Fruit fly (Drosophila melanogaster) whole organism, prepupa: ENCODE measurements around the gene CG32248.

Source experiments
- CG10631 ChIP-seq: fragments of 200-800 bp; sonication (Bioruptor generic); optimal IDR thresholded peaks from 2 replicates; lab custom pipeline; 2016; ENCODE audit warnings: missing biosample characterization, missing genetic modification characterization
- CG11294 ChIP-seq: fragments of 200-800 bp; sonication (Bioruptor generic); IDR thresholded peaks from 2 replicates; pipeline ENCODE4 v1.3.6; 2022; ENCODE audit warnings: missing biosample characterization, missing genetic modification characterization
- CG11902 ChIP-seq: fragments of 200-800 bp; sonication (Bioruptor generic); optimal IDR thresholded peaks from 3 replicates; lab custom pipeline; 2016; ENCODE audit warnings: missing biosample characterization, missing genetic modification characterization
- CG15336 ChIP-seq: fragments of 200-800 bp; sonication (Bioruptor generic); IDR thresholded peaks from 2 replicates; pipeline ENCODE4 v1.3.6; 2022; ENCODE audit warnings: missing biosample characterization, missing genetic modification characterization
- CG16779 ChIP-seq: fragments of 200-800 bp; sonication (Bioruptor generic); optimal IDR thresholded peaks from 3 replicates; lab custom pipeline; 2017; ENCODE audit warnings: missing biosample characterization, mild to moderate bottlenecking, missing genetic modification characterization
- CG31627 ChIP-seq: fragments of 200-800 bp; sonication (Bioruptor generic); optimal IDR thresholded peaks from 3 replicates; lab custom pipeline; 2016; ENCODE audit warnings: missing biosample characterization, missing genetic modification characterization
- CG32006 ChIP-seq: fragments of 200-800 bp; sonication (Bioruptor generic); optimal IDR thresholded peaks from 3 replicates; lab custom pipeline; 2017; ENCODE audit warnings: missing biosample characterization, mild to moderate bottlenecking, missing genetic modification characterization
- CG3919 ChIP-seq: fragments of 200-800 bp; sonication (Bioruptor generic); optimal IDR thresholded peaks from 3 replicates; lab custom pipeline; 2016; ENCODE audit warnings: missing biosample characterization, missing genetic modification characterization
- CG6276 ChIP-seq: fragments of 200-800 bp; sonication (Bioruptor generic); optimal IDR thresholded peaks from 2 replicates; lab custom pipeline; 2017; ENCODE audit warnings: missing biosample characterization, mild to moderate bottlenecking, missing genetic modification characterization
- CG6792 ChIP-seq: fragments of 200-800 bp; sonication (Bioruptor generic); optimal IDR thresholded peaks from 3 replicates; lab custom pipeline; 2016; ENCODE audit warnings: missing biosample characterization, missing genetic modification characterization
- CG6808 ChIP-seq: fragments of 200-800 bp; sonication (Bioruptor generic); optimal IDR thresholded peaks from 3 replicates; lab custom pipeline; 2017; ENCODE audit warnings: missing biosample characterization, missing genetic modification characterization, mild to moderate bottlenecking, moderate library complexity, missing genetic modification reagents
- CG7368 ChIP-seq: fragments of 200-800 bp; sonication (Bioruptor generic); optimal IDR thresholded peaks from 3 replicates; lab custom pipeline; 2016; ENCODE audit warnings: missing biosample characterization, missing genetic modification characterization
- CG8119 ChIP-seq: fragments of 200-800 bp; sonication (Bioruptor generic); IDR thresholded peaks from 3 replicates; pipeline ENCODE4 v1.3.6; 2022; ENCODE audit warnings: missing biosample characterization, missing genetic modification characterization
- CG8319 ChIP-seq: fragments of 200-800 bp; sonication (Bioruptor generic); optimal IDR thresholded peaks from 3 replicates; lab custom pipeline; 2016; ENCODE audit warnings: missing biosample characterization, missing genetic modification characterization
- CG8632 ChIP-seq: fragments of 200-800 bp; sonication (Bioruptor generic); optimal IDR thresholded peaks from 3 replicates; lab custom pipeline; 2016; ENCODE audit warnings: missing biosample characterization, missing genetic modification characterization
- CG9139 ChIP-seq: fragments of 200-800 bp; sonication (Bioruptor generic); optimal IDR thresholded peaks from 3 replicates; lab custom pipeline; 2017; ENCODE audit warnings: missing biosample characterization, mild to moderate bottlenecking, missing genetic modification characterization
- Eip78C ChIP-seq: fragments of 200-800 bp; sonication (Bioruptor generic); peaks from one replicate; lab custom pipeline; 2016; ENCODE audit warnings: missing biosample characterization, missing genetic modification characterization
- Eip93F ChIP-seq: fragments of 200-800 bp; sonication (Bioruptor generic); optimal IDR thresholded peaks from 2 replicates; lab custom pipeline; 2016; ENCODE audit warnings: missing biosample characterization, mild to moderate bottlenecking, missing genetic modification characterization
- Gug ChIP-seq: fragments of 200-800 bp; sonication (Bioruptor generic); IDR thresholded peaks from 2 replicates; pipeline ENCODE4 v1.3.6; 2022; ENCODE audit warnings: missing biosample characterization, missing genetic modification characterization
- Hr38 ChIP-seq: sonication (Bioruptor generic); optimal IDR thresholded peaks from 2 replicates; lab custom pipeline; 2016; ENCODE audit warnings: missing biosample characterization, missing genetic modification characterization
- Hr39 ChIP-seq: fragments of 200-800 bp; sonication (Bioruptor generic); optimal IDR thresholded peaks from 2 replicates; lab custom pipeline; 2016; ENCODE audit warnings: missing biosample characterization, missing genetic modification characterization
- Hr4 ChIP-seq: fragments of 200-800 bp; sonication (Bioruptor generic); optimal IDR thresholded peaks from 3 replicates; lab custom pipeline; 2016; ENCODE audit warnings: missing biosample characterization, missing genetic modification characterization
- Met ChIP-seq: fragments of 200-800 bp; sonication (Bioruptor generic); optimal IDR thresholded peaks from 3 replicates; lab custom pipeline; 2016; ENCODE audit warnings: missing biosample characterization, missing genetic modification characterization
- Smox ChIP-seq: fragments of 200-800 bp; sonication (Bioruptor generic); optimal IDR thresholded peaks from 3 replicates; lab custom pipeline; 2016; ENCODE audit warnings: missing biosample characterization, missing genetic modification characterization
- Sox102F ChIP-seq: fragments of 200-800 bp; sonication (Bioruptor generic); optimal IDR thresholded peaks from 2 replicates; lab custom pipeline; 2016; ENCODE audit warnings: missing biosample characterization, mild to moderate bottlenecking, missing genetic modification characterization
- Sox14 ChIP-seq: fragments of 200-800 bp; sonication (Bioruptor generic); optimal IDR thresholded peaks from 3 replicates; lab custom pipeline; 2016; ENCODE audit warnings: missing biosample characterization, missing genetic modification characterization
- Sox15 ChIP-seq: fragments of 200-800 bp; sonication (Bioruptor generic); optimal IDR thresholded peaks from 3 replicates; lab custom pipeline; 2016; ENCODE audit warnings: missing biosample characterization, missing genetic modification characterization
- achi ChIP-seq: fragments of 200-800 bp; sonication (Bioruptor generic); optimal IDR thresholded peaks from 3 replicates; lab custom pipeline; 2016; ENCODE audit warnings: missing biosample characterization, missing genetic modification characterization
- dsx ChIP-seq: fragments of 200-800 bp; optimal IDR thresholded peaks from 3 replicates; lab custom pipeline; 2019; ENCODE audit warnings: missing biosample characterization, mild to moderate bottlenecking, missing genetic modification characterization, moderate library complexity; ENCODE audit not compliant: poor library complexity, severe bottlenecking
- esn ChIP-seq: fragments of 200-800 bp; sonication (Bioruptor generic); optimal IDR thresholded peaks from 2 replicates; lab custom pipeline; 2016; ENCODE audit warnings: missing biosample characterization, mild to moderate bottlenecking, missing genetic modification characterization, moderate library complexity
- fkh ChIP-seq: fragments of 200-800 bp; sonication (Bioruptor generic); optimal IDR thresholded peaks from 3 replicates; lab custom pipeline; 2017; ENCODE audit warnings: missing biosample characterization, mild to moderate bottlenecking, missing genetic modification characterization, moderate library complexity
- lz ChIP-seq: fragments of 200-800 bp; sonication (Bioruptor generic); optimal IDR thresholded peaks from 3 replicates; lab custom pipeline; 2016; ENCODE audit warnings: missing biosample characterization, missing genetic modification characterization
- net ChIP-seq: fragments of 200-800 bp; sonication (Bioruptor generic); optimal IDR thresholded peaks from 3 replicates; lab custom pipeline; 2016; ENCODE audit warnings: missing biosample characterization, missing genetic modification characterization
- salr ChIP-seq, 2 experiments: fragments of 200-800 bp; sonication (Bioruptor generic); optimal IDR thresholded peaks; 3 replicates each; lab custom pipeline; 2016 to 2018; ENCODE audit warnings: missing biosample characterization in 2 of 2, missing genetic modification characterization in 2 of 2, mild to moderate bottlenecking in 1 of 2
- spab ChIP-seq: fragments of 200-800 bp; sonication (Bioruptor generic); optimal IDR thresholded peaks from 2 replicates; lab custom pipeline; 2017; ENCODE audit warnings: missing biosample characterization, mild to moderate bottlenecking, missing genetic modification characterization, missing genetic modification reagents
- ss ChIP-seq, 2 experiments: fragments of 200-800 bp; sonication (Bioruptor generic); optimal IDR thresholded peaks; 2 replicates in 1 of 2; 3 replicates in 1 of 2; lab custom pipeline; 2017 to 2018; ENCODE audit warnings: mild to moderate bottlenecking in 2 of 2, missing biosample characterization in 2 of 2, missing genetic modification characterization in 2 of 2, moderate library complexity in 1 of 2
- vri ChIP-seq: fragments of 200-800 bp; sonication (Bioruptor generic); optimal IDR thresholded peaks from 3 replicates; lab custom pipeline; 2016; ENCODE audit warnings: missing biosample characterization, mild to moderate bottlenecking, missing genetic modification characterization

The CG32248 gene

DNA sequence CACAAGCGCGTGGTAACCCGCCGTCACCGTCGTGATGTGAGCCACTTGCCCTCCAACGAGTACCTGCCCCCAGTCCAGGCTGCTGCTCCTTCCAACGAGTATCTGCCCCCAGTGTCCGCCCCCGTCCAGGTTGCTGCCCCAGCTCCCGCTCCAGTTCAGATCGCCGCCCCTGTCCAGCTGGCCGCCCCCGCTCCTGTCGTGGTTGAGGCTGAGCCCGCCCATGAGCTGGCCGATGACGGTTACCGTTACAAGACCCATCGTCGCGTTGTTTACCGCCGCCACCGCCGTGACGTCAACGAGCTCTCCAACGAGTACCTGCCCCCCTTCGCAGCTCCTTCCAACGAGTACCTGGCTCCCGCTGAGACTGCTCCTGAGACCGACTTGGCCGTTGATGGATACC lies 9.2 kb downstream of the CG32248 start:
- TF ChIP-seq CG10631 (GFP tag; lab: Kevin White, UChicago) = no peak
- no peak for TF ChIP-seq net (GFP tag; lab: Kevin White, UChicago)
- TF ChIP-seq CG11902 (GFP tag; lab: Kevin White, UChicago) = no peak
- TF ChIP-seq CG16779 (tag; lab: Kevin White, UChicago) = no peak
- no peak for TF ChIP-seq CG9139
- no peak for TF ChIP-seq lz (GFP tag; lab: Kevin White, UChicago)
- no peak for TF ChIP-seq dsx
- TF ChIP-seq Gug (GFP tag; lab: Robert Waterston, UW) = no peak
- TF ChIP-seq CG15336 (GFP tag; lab: Robert Waterston, UW) = no peak
- TF ChIP-seq Hr39 = no peak
- TF ChIP-seq CG11294 = no peak
- TF ChIP-seq CG8319 (GFP tag; lab: Kevin White, UChicago) = no peak

dm6 chr3L:4482509-4482908 lies 11.0 kb downstream of the CG32248 start, which contains the start of gene CG11350:
TSS of gene CG11350 (plus strand) at chr3L:4482809.
- TF ChIP-seq CG6808 (GFP tag; lab: Kevin White, UChicago) (no peak), CG7368 (no peak), CG8119 (no peak), esn (GFP tag; lab: Kevin White, UChicago) (no peak), ss (GFP tag; optimal IDR thresholded peaks at IDR 0.05; lab: Kevin White, UChicago) (no peak), CG6276 (GFP tag; lab: Kevin White, UChicago) (no peak), Met (no peak), spab (GFP tag; lab: Kevin White, UChicago) (no peak), CG3919 (GFP tag; lab: Kevin White, UChicago) (no peak), Smox (no peak), Eip93F (GFP tag; lab: Kevin White, UChicago) (no peak), CG31627 (no peak), net (GFP tag; lab: Kevin White, UChicago) (no peak), Sox14 (GFP tag; lab: Kevin White, UChicago) (no peak), lz (GFP tag; lab: Kevin White, UChicago) (no peak), CG8632 (no peak)

dm6 chr3L:4484623-4485022 lies 13.1 kb downstream of the CG32248 start:
- TF ChIP-seq Hr4 (GFP tag; lab: Kevin White, UChicago) (peak; percentile 24), Smox (peak; percentile 3), Eip78C (GFP tag; lab: Kevin White, UChicago) (peak; percentile 65), achi (GFP tag; lab: Kevin White, UChicago) (peak; percentile 1), CG31627 (no peak)
- TF ChIP-seq, all 60 proteins: peak for 4

DNA sequence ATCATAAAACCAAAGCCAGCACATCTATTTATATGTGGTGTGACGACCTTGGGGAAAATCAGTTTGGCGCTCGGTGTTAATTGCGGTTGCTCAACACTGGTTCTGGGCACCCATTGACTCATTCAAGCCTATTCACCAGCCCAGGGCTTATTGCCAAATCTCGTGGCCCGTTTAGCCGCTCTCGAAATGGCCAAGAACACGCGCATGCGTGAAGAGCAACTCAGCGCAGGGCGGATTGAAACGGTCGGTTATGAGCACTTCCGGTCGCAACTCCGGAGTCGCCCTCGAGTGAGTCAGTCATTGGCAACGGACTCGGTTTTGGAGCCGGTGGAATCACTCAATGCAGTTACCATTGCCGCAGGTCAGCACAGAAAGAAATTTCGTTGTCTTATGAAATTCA lies 17.9 kb downstream of the CG32248 start:
- TF ChIP-seq CG31627 (no peak), fkh (GFP tag; lab: Kevin White, UChicago) (no peak), CG11902 (GFP tag; lab: Kevin White, UChicago) (no peak), Sox102F (GFP tag; lab: Kevin White, UChicago) (no peak), CG32006 (GFP tag; lab: Kevin White, UChicago) (no peak), CG3919 (GFP tag; lab: Kevin White, UChicago) (no peak), CG6792 (GFP tag; lab: Kevin White, UChicago) (no peak), CG10631 (GFP tag; lab: Kevin White, UChicago) (no peak), salr (GFP tag; optimal IDR thresholded peaks at IDR 0.05; lab: Kevin White, UChicago) (no peak), Smox (no peak), spab (GFP tag; lab: Kevin White, UChicago) (no peak)

DNA sequence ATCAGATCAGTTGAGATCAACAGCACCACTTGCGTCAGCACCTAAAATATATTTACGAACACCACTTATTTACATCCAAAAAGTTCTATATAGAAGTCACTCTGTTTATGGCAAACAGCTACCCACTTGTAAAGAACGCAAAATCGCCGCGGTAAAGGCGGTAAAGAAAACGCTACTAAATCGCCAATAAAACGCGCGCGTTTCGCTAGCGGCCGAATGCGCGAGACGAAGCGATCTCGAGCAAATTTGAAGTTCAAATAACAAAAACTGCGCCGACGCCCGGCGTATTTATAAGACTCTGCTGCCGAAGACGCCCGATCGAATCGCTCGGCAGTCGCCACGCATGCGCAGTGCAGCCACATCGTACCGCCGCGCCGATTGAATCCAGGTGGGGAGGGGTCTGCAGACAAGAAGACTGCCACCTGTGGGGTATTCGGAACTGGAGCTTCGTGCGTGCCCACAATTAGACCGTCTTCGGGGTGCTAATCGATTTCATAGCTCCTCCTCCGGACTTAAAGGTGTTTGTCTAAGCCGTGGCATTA lies 19.2 kb downstream of the CG32248 start, which contains the start of gene CG13722:
CG13722 (minus strand) TSS at position 262 of the 542 bp plus-strand sequence.
- TF ChIP-seq Hr38 (GFP tag; lab: Kevin White, UChicago) = no peak
- no peak for TF ChIP-seq Sox15 (GFP tag; lab: Kevin White, UChicago)
- no peak for TF ChIP-seq vri (GFP tag; lab: Kevin White, UChicago)
- peak; percentile 28 to 79 for TF ChIP-seq ss (GFP tag; optimal IDR thresholded peaks at IDR 0.05; lab: Kevin White, UChicago)
